Fruit fly (Drosophila melanogaster) Kc167 (cell line): ENCODE data around the gene PVRAP.

Source experiments
- Sin3A ChIP-seq: fragments of >200 bp; optimal IDR thresholded peaks from 2 replicates; lab custom pipeline; 2018; ENCODE audit warnings: missing external identifiers
- psq ChIP-seq: fragments of >200 bp; optimal IDR thresholded peaks from 2 replicates; lab custom pipeline; 2017; ENCODE audit warnings: missing external identifiers

DNA sequence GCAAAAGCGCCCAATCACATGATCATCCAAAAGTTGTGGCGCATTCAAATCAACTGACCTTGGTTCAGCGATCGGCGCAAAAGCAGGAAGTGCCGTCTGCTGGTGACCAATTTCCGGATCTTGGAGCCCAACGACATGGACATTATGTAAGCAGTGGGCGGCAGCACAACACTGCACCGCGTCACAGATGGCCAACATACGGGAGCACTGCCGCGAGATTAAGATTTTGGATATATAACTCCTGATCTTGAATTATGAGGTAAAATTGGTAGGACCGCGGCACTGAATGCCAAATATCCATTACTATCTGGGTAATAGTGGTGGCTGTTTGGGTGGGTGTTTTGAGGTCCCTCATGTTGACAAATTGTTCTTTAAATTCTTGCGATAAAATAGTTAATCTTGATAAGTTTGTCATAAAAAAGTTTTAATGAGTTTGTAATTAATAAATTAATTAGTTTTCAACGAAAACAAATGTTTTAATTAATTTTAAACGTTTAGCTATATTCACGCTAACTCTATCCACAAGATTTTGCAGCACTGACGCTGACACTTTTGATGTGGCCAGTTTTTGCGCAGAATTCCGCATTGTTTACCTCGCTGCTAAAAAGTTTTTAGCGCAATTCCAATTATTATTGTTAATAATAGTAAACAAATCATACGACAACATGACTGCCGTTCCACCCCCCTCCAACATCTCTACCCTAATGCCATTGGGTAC lies 78.1 kb downstream of the PVRAP start, which contains the start of the genes CG13295 and CG6610:
- no peak for TF ChIP-seq Sin3A (lab: Kevin White, UChicago)
- TF ChIP-seq psq (lab: Kevin White, UChicago), result no peak
